Fruit fly (Drosophila melanogaster) whole organism, prepupa: ENCODE results near the gene CG7420.

ENCODE experiments used
- Blimp-1 ChIP-seq: fragments of 200-800 bp; sonication (Bioruptor generic); optimal IDR thresholded peaks from 3 replicates; lab custom pipeline; 2017; ENCODE audit warnings: missing biosample characterization, missing genetic modification characterization, mild to moderate bottlenecking, moderate library complexity, missing genetic modification reagents
- CG10631 ChIP-seq: fragments of 200-800 bp; sonication (Bioruptor generic); optimal IDR thresholded peaks from 2 replicates; lab custom pipeline; 2016; ENCODE audit warnings: missing biosample characterization, missing genetic modification characterization
- CG11294 ChIP-seq: fragments of 200-800 bp; sonication (Bioruptor generic); IDR thresholded peaks from 2 replicates; pipeline ENCODE4 v1.3.6; 2022; ENCODE audit warnings: missing biosample characterization, missing genetic modification characterization
- CG11762 ChIP-seq: fragments of 200-800 bp; sonication (Bioruptor generic); optimal IDR thresholded peaks from 3 replicates; lab custom pipeline; 2016; ENCODE audit warnings: missing biosample characterization, missing genetic modification characterization; ENCODE audit not compliant: insufficient read depth
- CG15336 ChIP-seq: fragments of 200-800 bp; sonication (Bioruptor generic); IDR thresholded peaks from 2 replicates; pipeline ENCODE4 v1.3.6; 2022; ENCODE audit warnings: missing biosample characterization, missing genetic modification characterization
- CG1621 ChIP-seq: fragments of 200-800 bp; sonication (Bioruptor generic); optimal IDR thresholded peaks from 3 replicates; lab custom pipeline; 2018; ENCODE audit warnings: missing biosample characterization, mild to moderate bottlenecking, missing genetic modification characterization
- CG16779 ChIP-seq: fragments of 200-800 bp; sonication (Bioruptor generic); optimal IDR thresholded peaks from 3 replicates; lab custom pipeline; 2017; ENCODE audit warnings: missing biosample characterization, mild to moderate bottlenecking, missing genetic modification characterization
- CG31627 ChIP-seq: fragments of 200-800 bp; sonication (Bioruptor generic); optimal IDR thresholded peaks from 3 replicates; lab custom pipeline; 2016; ENCODE audit warnings: missing biosample characterization, missing genetic modification characterization
- CG34406 ChIP-seq: fragments of 200-800 bp; sonication (Bioruptor generic); optimal IDR thresholded peaks from 3 replicates; lab custom pipeline; 2016; ENCODE audit warnings: missing biosample characterization, missing genetic modification characterization
- CG4318 ChIP-seq: fragments of 200-800 bp; sonication (Bioruptor generic); optimal IDR thresholded peaks from 3 replicates; lab custom pipeline; 2017; ENCODE audit warnings: missing biosample characterization, mild to moderate bottlenecking, missing genetic modification characterization
- CG6163 ChIP-seq: fragments of 200-800 bp; sonication (Bioruptor generic); IDR thresholded peaks from 3 replicates; pipeline ENCODE4 v1.3.6; 2022; ENCODE audit warnings: missing biosample characterization, missing genetic modification characterization
- CG6276 ChIP-seq: fragments of 200-800 bp; sonication (Bioruptor generic); optimal IDR thresholded peaks from 2 replicates; lab custom pipeline; 2017; ENCODE audit warnings: missing biosample characterization, mild to moderate bottlenecking, missing genetic modification characterization
- CG6792 ChIP-seq: fragments of 200-800 bp; sonication (Bioruptor generic); optimal IDR thresholded peaks from 3 replicates; lab custom pipeline; 2016; ENCODE audit warnings: missing biosample characterization, missing genetic modification characterization
- CG6808 ChIP-seq: fragments of 200-800 bp; sonication (Bioruptor generic); optimal IDR thresholded peaks from 3 replicates; lab custom pipeline; 2017; ENCODE audit warnings: missing biosample characterization, missing genetic modification characterization, mild to moderate bottlenecking, moderate library complexity, missing genetic modification reagents
- CG6854 ChIP-seq: fragments of 200-800 bp; sonication (Bioruptor generic); optimal IDR thresholded peaks from 2 replicates; lab custom pipeline; 2017; ENCODE audit warnings: missing biosample characterization, mild to moderate bottlenecking, missing genetic modification characterization
- CG7368 ChIP-seq: fragments of 200-800 bp; sonication (Bioruptor generic); optimal IDR thresholded peaks from 3 replicates; lab custom pipeline; 2016; ENCODE audit warnings: missing biosample characterization, missing genetic modification characterization
- CG8119 ChIP-seq: fragments of 200-800 bp; sonication (Bioruptor generic); IDR thresholded peaks from 3 replicates; pipeline ENCODE4 v1.3.6; 2022; ENCODE audit warnings: missing biosample characterization, missing genetic modification characterization
- CG8319 ChIP-seq: fragments of 200-800 bp; sonication (Bioruptor generic); optimal IDR thresholded peaks from 3 replicates; lab custom pipeline; 2016; ENCODE audit warnings: missing biosample characterization, missing genetic modification characterization
- CG9139 ChIP-seq: fragments of 200-800 bp; sonication (Bioruptor generic); optimal IDR thresholded peaks from 3 replicates; lab custom pipeline; 2017; ENCODE audit warnings: missing biosample characterization, mild to moderate bottlenecking, missing genetic modification characterization
- Eip78C ChIP-seq: fragments of 200-800 bp; sonication (Bioruptor generic); peaks from one replicate; lab custom pipeline; 2016; ENCODE audit warnings: missing biosample characterization, missing genetic modification characterization
- Eip93F ChIP-seq: fragments of 200-800 bp; sonication (Bioruptor generic); optimal IDR thresholded peaks from 2 replicates; lab custom pipeline; 2016; ENCODE audit warnings: missing biosample characterization, mild to moderate bottlenecking, missing genetic modification characterization
- Ets21C ChIP-seq: fragments of 200-800 bp; sonication (Bioruptor generic); optimal IDR thresholded peaks from 3 replicates; lab custom pipeline; 2016; ENCODE audit warnings: missing biosample characterization, missing genetic modification characterization
- Ets96B ChIP-seq: fragments of 200-800 bp; optimal IDR thresholded peaks from 2 replicates; lab custom pipeline; 2019; ENCODE audit warnings: missing biosample characterization, mild to moderate bottlenecking, missing genetic modification characterization, moderate library complexity
- Gug ChIP-seq: fragments of 200-800 bp; sonication (Bioruptor generic); IDR thresholded peaks from 2 replicates; pipeline ENCODE4 v1.3.6; 2022; ENCODE audit warnings: missing biosample characterization, missing genetic modification characterization
- Hr38 ChIP-seq: sonication (Bioruptor generic); optimal IDR thresholded peaks from 2 replicates; lab custom pipeline; 2016; ENCODE audit warnings: missing biosample characterization, missing genetic modification characterization
- Hr39 ChIP-seq: fragments of 200-800 bp; sonication (Bioruptor generic); optimal IDR thresholded peaks from 2 replicates; lab custom pipeline; 2016; ENCODE audit warnings: missing biosample characterization, missing genetic modification characterization
- Hr4 ChIP-seq: fragments of 200-800 bp; sonication (Bioruptor generic); optimal IDR thresholded peaks from 3 replicates; lab custom pipeline; 2016; ENCODE audit warnings: missing biosample characterization, missing genetic modification characterization
- Lpt ChIP-seq: fragments of 200-800 bp; sonication (Bioruptor generic); optimal IDR thresholded peaks from 3 replicates; lab custom pipeline; 2016; ENCODE audit warnings: missing biosample characterization, missing genetic modification characterization
- Met ChIP-seq: fragments of 200-800 bp; sonication (Bioruptor generic); optimal IDR thresholded peaks from 3 replicates; lab custom pipeline; 2016; ENCODE audit warnings: missing biosample characterization, missing genetic modification characterization
- OdsH ChIP-seq: fragments of 200-800 bp; sonication (Bioruptor generic); optimal IDR thresholded peaks from 3 replicates; lab custom pipeline; 2016; ENCODE audit warnings: missing biosample characterization, missing genetic modification characterization
- Smox ChIP-seq: fragments of 200-800 bp; sonication (Bioruptor generic); optimal IDR thresholded peaks from 3 replicates; lab custom pipeline; 2016; ENCODE audit warnings: missing biosample characterization, missing genetic modification characterization
- Sox102F ChIP-seq: fragments of 200-800 bp; sonication (Bioruptor generic); optimal IDR thresholded peaks from 2 replicates; lab custom pipeline; 2016; ENCODE audit warnings: missing biosample characterization, mild to moderate bottlenecking, missing genetic modification characterization
- Sox14 ChIP-seq: fragments of 200-800 bp; sonication (Bioruptor generic); optimal IDR thresholded peaks from 3 replicates; lab custom pipeline; 2016; ENCODE audit warnings: missing biosample characterization, missing genetic modification characterization
- Sox15 ChIP-seq: fragments of 200-800 bp; sonication (Bioruptor generic); optimal IDR thresholded peaks from 3 replicates; lab custom pipeline; 2016; ENCODE audit warnings: missing biosample characterization, missing genetic modification characterization
- acj6 ChIP-seq: fragments of 200-800 bp; sonication (Bioruptor generic); optimal IDR thresholded peaks from 3 replicates; lab custom pipeline; 2016; ENCODE audit warnings: missing biosample characterization, missing genetic modification characterization
- cyc ChIP-seq: fragments of 200-800 bp; sonication (Bioruptor generic); optimal IDR thresholded peaks from 3 replicates; lab custom pipeline; 2016; ENCODE audit warnings: missing biosample characterization, missing genetic modification characterization
- dac ChIP-seq: fragments of 200-800 bp; sonication (Bioruptor generic); optimal IDR thresholded peaks from 2 replicates; lab custom pipeline; 2017; ENCODE audit warnings: missing biosample characterization, mild to moderate bottlenecking, missing genetic modification characterization
- dsx ChIP-seq: fragments of 200-800 bp; optimal IDR thresholded peaks from 3 replicates; lab custom pipeline; 2019; ENCODE audit warnings: missing biosample characterization, mild to moderate bottlenecking, missing genetic modification characterization, moderate library complexity; ENCODE audit not compliant: poor library complexity, severe bottlenecking
- esn ChIP-seq: fragments of 200-800 bp; sonication (Bioruptor generic); optimal IDR thresholded peaks from 2 replicates; lab custom pipeline; 2016; ENCODE audit warnings: missing biosample characterization, mild to moderate bottlenecking, missing genetic modification characterization, moderate library complexity
- fd59A ChIP-seq: fragments of 200-800 bp; sonication (Bioruptor generic); optimal IDR thresholded peaks from 2 replicates; lab custom pipeline; 2017; ENCODE audit warnings: missing biosample characterization, mild to moderate bottlenecking, missing genetic modification characterization, missing genetic modification reagents
- fd85E ChIP-seq: fragments of 200-800 bp; sonication (Bioruptor generic); optimal IDR thresholded peaks from 3 replicates; lab custom pipeline; 2016; ENCODE audit warnings: missing biosample characterization, missing genetic modification characterization
- fkh ChIP-seq: fragments of 200-800 bp; sonication (Bioruptor generic); optimal IDR thresholded peaks from 3 replicates; lab custom pipeline; 2017; ENCODE audit warnings: missing biosample characterization, mild to moderate bottlenecking, missing genetic modification characterization, moderate library complexity
- salr ChIP-seq, 2 experiments: fragments of 200-800 bp; sonication (Bioruptor generic); optimal IDR thresholded peaks; 3 replicates each; lab custom pipeline; 2016 to 2018; ENCODE audit warnings: missing biosample characterization in 2 of 2, missing genetic modification characterization in 2 of 2, mild to moderate bottlenecking in 1 of 2
- spab ChIP-seq: fragments of 200-800 bp; sonication (Bioruptor generic); optimal IDR thresholded peaks from 2 replicates; lab custom pipeline; 2017; ENCODE audit warnings: missing biosample characterization, mild to moderate bottlenecking, missing genetic modification characterization, missing genetic modification reagents
- ss ChIP-seq, 2 experiments: fragments of 200-800 bp; sonication (Bioruptor generic); optimal IDR thresholded peaks; 2 replicates in 1 of 2; 3 replicates in 1 of 2; lab custom pipeline; 2017 to 2018; ENCODE audit warnings: mild to moderate bottlenecking in 2 of 2, missing biosample characterization in 2 of 2, missing genetic modification characterization in 2 of 2, moderate library complexity in 1 of 2
- svp ChIP-seq: fragments of 200-800 bp; sonication (Bioruptor generic); peaks from one replicate; lab custom pipeline; 2016; ENCODE audit warnings: missing biosample characterization, missing genetic modification characterization
- vri ChIP-seq: fragments of 200-800 bp; sonication (Bioruptor generic); optimal IDR thresholded peaks from 3 replicates; lab custom pipeline; 2016; ENCODE audit warnings: missing biosample characterization, mild to moderate bottlenecking, missing genetic modification characterization

The CG7420 gene

dm6 chr2L:1456822-1457221, 45.9 kb downstream of the CG7420 start (continued):
- no peak for TF ChIP-seq CG6854 (GFP tag; lab: Kevin White, UChicago)
- TF ChIP-seq CG6792 (GFP tag; lab: Kevin White, UChicago): peak; percentile 23
- TF ChIP-seq Blimp-1: no peak
- TF ChIP-seq CG6163 (GFP tag; lab: Robert Waterston, UW): peak; percentile 83
- TF ChIP-seq fkh (GFP tag; lab: Kevin White, UChicago): no peak
- peak; percentile 88 for TF ChIP-seq Eip78C (GFP tag; lab: Kevin White, UChicago)
- no peak for TF ChIP-seq Hr38 (GFP tag; lab: Kevin White, UChicago)
- TF ChIP-seq OdsH (GFP tag; lab: Kevin White, UChicago): peak; percentile 29
- peak; percentile 78 for TF ChIP-seq CG15336
- no peak for TF ChIP-seq CG16779 (tag; lab: Kevin White, UChicago)
- peak; percentile 32 for TF ChIP-seq Lpt
- peak; percentile 17 for TF ChIP-seq acj6 (GFP tag; lab: Kevin White, UChicago)
- TF ChIP-seq spab (GFP tag; lab: Kevin White, UChicago): peak; percentile 28
- peak; percentile 69 for TF ChIP-seq Ets96B (tag; lab: Kevin White, UChicago)
- TF ChIP-seq CG8319: no peak
- no peak for TF ChIP-seq CG11762 (GFP tag; lab: Kevin White, UChicago)

DNA sequence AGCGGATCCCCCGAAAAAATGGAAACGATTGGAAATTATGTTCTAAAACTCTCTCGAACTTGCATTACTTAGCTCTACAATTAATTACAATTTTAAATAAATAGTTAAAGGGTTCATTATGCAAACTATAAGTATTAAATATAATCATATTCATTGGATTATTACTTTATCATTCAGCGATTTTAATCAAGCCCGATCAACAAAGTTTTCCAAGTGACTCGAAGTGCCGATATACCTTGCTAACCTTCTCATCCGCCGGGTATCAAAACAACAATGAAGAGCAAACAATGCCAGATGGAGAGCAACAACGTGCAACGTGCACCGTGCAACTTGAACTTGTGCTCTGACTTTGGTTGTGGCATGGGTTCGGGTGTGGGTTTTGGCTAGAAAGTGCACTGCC, 46.4 kb downstream of the CG7420 start:
- TF ChIP-seq CG6808 (GFP tag; lab: Kevin White, UChicago) (peak; percentile 64), Hr39 (peak; percentile 27), CG9139 (GFP tag; lab: Kevin White, UChicago) (no peak), CG31627 (GFP tag; lab: Kevin White, UChicago) (peak; percentile 15), CG6792 (GFP tag; lab: Kevin White, UChicago) (peak; percentile 51), CG11294 (no peak; the same call in 1 of the 2 replicates), CG34406 (GFP tag; lab: Kevin White, UChicago) (peak; percentile 26), salr (GFP tag; optimal IDR thresholded peaks at IDR 0.05; lab: Kevin White, UChicago) (peak in 1 of 2 experiments; percentile 27), Ets21C (GFP tag; lab: Kevin White, UChicago) (no peak), ss (GFP tag; optimal IDR thresholded peaks at IDR 0.05; lab: Kevin White, UChicago) (peak; percentile 5 to 35), CG1621 (peak; percentile 6), Lpt (peak; percentile 34), CG11762 (GFP tag; lab: Kevin White, UChicago) (peak; percentile 22), dsx (GFP tag; lab: Kevin White, UChicago) (peak; percentile 75), CG4318 (peak; percentile 8), Hr4 (GFP tag; lab: Kevin White, UChicago) (peak; percentile 48), Ets96B (tag; lab: Kevin White, UChicago) (peak; percentile 67), CG6276 (no peak), Sox14 (GFP tag; lab: Kevin White, UChicago) (peak; percentile 54), spab (GFP tag; lab: Kevin White, UChicago) (peak; percentile 58), CG8119 (peak; percentile 49; the same call in 2 of the 3 replicates), OdsH (GFP tag; lab: Kevin White, UChicago) (peak; percentile 75), svp (peak; percentile 81), fd59A (peak; percentile 50), Eip78C (GFP tag; lab: Kevin White, UChicago) (peak; percentile 88), fd85E (GFP tag; lab: Kevin White, UChicago) (no peak), CG16779 (tag; lab: Kevin White, UChicago) (no peak), esn (GFP tag; lab: Kevin White, UChicago) (peak; percentile 55), CG10631 (GFP tag; lab: Kevin White, UChicago) (peak; percentile 65), Hr38 (GFP tag; lab: Kevin White, UChicago) (no peak), Sox102F (peak; percentile 23), vri (GFP tag; lab: Kevin White, UChicago) (peak; percentile 3), Sox15 (no peak), Blimp-1 (no peak), Eip93F (GFP tag; lab: Kevin White, UChicago) (no peak), fkh (GFP tag; lab: Kevin White, UChicago) (peak; percentile 55), Smox (GFP tag; lab: Kevin White, UChicago) (peak; percentile 38), Met (peak; percentile 58), dac (GFP tag; lab: Kevin White, UChicago) (peak; percentile 13), CG6854 (GFP tag; lab: Kevin White, UChicago) (no peak), cyc (GFP tag; lab: Kevin White, UChicago) (no peak), CG7368 (peak; percentile 24), acj6 (GFP tag; lab: Kevin White, UChicago) (peak; percentile 60), Gug (GFP tag; lab: Robert Waterston, UW) (no peak)
